Worm (Caenorhabditis elegans) whole organism, L4 larva: ENCODE data around the gene ddi-1.

Experiments used
- F49E8.2 ChIP-seq: sonication (generic microtip); optimal IDR thresholded peaks from 2 replicates; lab custom pipeline; 2016; ENCODE audit warnings: missing compliant biosample characterization, mild to moderate bottlenecking, missing genetic modification characterization, borderline replicate concordance
- R02D3.7 ChIP-seq: fragments of 150-350 bp; sonication (generic microtip); optimal IDR thresholded peaks from 3 replicates; lab custom pipeline; 2014; ENCODE audit warnings: missing biosample characterization, missing genetic modification characterization
- T20F7.1 ChIP-seq: fragments of 200-800 bp; sonication (Bioruptor generic); optimal IDR thresholded peaks from 2 replicates; lab custom pipeline; 2018; ENCODE audit warnings: mild to moderate bottlenecking, missing genetic modification characterization, missing compliant biosample characterization
- Y75B8A.6 ChIP-seq: fragments of 200-800 bp; sonication (Bioruptor generic); IDR thresholded peaks from 2 replicates; pipeline ENCODE4 v1.3.6; 2022; ENCODE audit warnings: missing genetic modification reagents, missing genetic modification characterization, missing compliant biosample characterization
- ZK546.5 ChIP-seq, 2 experiments: sonication (generic microtip); optimal IDR thresholded peaks; 2 replicates each; lab custom pipeline; 2017; ENCODE audit warnings: missing biosample characterization in 2 of 2, missing genetic modification characterization in 2 of 2
- aha-1 ChIP-seq: fragments of 150-350 bp; peaks from one replicate; lab custom pipeline; 2014; ENCODE audit warnings: missing biosample characterization, missing genetic modification characterization
- ama-1 ChIP-seq: fragments of 150-350 bp; optimal IDR thresholded peaks from 2 replicates; lab custom pipeline; 2014; ENCODE audit warnings: inconsistent platforms, mixed read lengths
- ceh-62 ChIP-seq: sonication (generic microtip); optimal IDR thresholded peaks from 2 replicates; lab custom pipeline; 2017; ENCODE audit warnings: missing biosample characterization, missing genetic modification characterization
- ces-1 ChIP-seq: fragments of 150-350 bp; sonication (generic microtip); optimal IDR thresholded peaks from 4 replicates; lab custom pipeline; 2014; ENCODE audit warnings: missing biosample characterization, missing genetic modification reagents, missing genetic modification characterization
- daf-16 ChIP-seq, 3 experiments: sonication (generic microtip); optimal IDR thresholded peaks; 2 replicates each; lab custom pipeline; 2016 to 2017; ENCODE audit warnings: missing genetic modification characterization in 3 of 3, missing genetic modification reagents in 3 of 3, mild to moderate bottlenecking in 2 of 3, missing compliant biosample characterization in 2 of 3, missing biosample characterization in 1 of 3, moderate library complexity in 1 of 3
- dmd-6 ChIP-seq: fragments of 200-800 bp; sonication (Bioruptor generic); IDR thresholded peaks from 2 replicates; pipeline ENCODE4 v1.3.6; 2022; ENCODE audit warnings: missing genetic modification reagents, missing genetic modification characterization, missing compliant biosample characterization
- egl-27 ChIP-seq: sonication (generic microtip); optimal IDR thresholded peaks from 3 replicates; lab custom pipeline; 2017; ENCODE audit warnings: missing biosample characterization, missing genetic modification reagents, missing genetic modification characterization
- egl-43 ChIP-seq: fragments of 200-800 bp; sonication (Bioruptor generic); IDR thresholded peaks from 2 replicates; pipeline ENCODE4 v1.3.6; 2022; ENCODE audit warnings: missing genetic modification reagents, missing genetic modification characterization, missing compliant biosample characterization
- fos-1 ChIP-seq: fragments of 150-350 bp; optimal IDR thresholded peaks from 2 replicates; lab custom pipeline; 2014; ENCODE audit warnings: missing biosample characterization, missing genetic modification characterization
- hlh-11 ChIP-seq: fragments of 200-800 bp; sonication (Bioruptor generic); optimal IDR thresholded peaks from 2 replicates; lab custom pipeline; 2018; ENCODE audit warnings: mild to moderate bottlenecking, missing genetic modification characterization, missing compliant biosample characterization
- hlh-30 ChIP-seq: sonication (generic microtip); optimal IDR thresholded peaks from 2 replicates; lab custom pipeline; 2017; ENCODE audit warnings: antibody characterized with exemption, mild to moderate bottlenecking, missing genetic modification characterization, missing compliant biosample characterization; ENCODE audit not compliant: insufficient read depth
- jun-1 ChIP-seq: fragments of 150-350 bp; optimal IDR thresholded peaks from 2 replicates; lab custom pipeline; 2014; ENCODE audit warnings: missing biosample characterization, missing genetic modification reagents, missing genetic modification characterization
- lin-38 ChIP-seq: fragments of 200-800 bp; sonication (Bioruptor generic); IDR thresholded peaks from 2 replicates; pipeline ENCODE4 v1.3.6; 2022; ENCODE audit warnings: missing genetic modification reagents, missing genetic modification characterization, missing compliant biosample characterization
- lir-3 ChIP-seq: sonication (generic microtip); optimal IDR thresholded peaks from 2 replicates; lab custom pipeline; 2016; ENCODE audit warnings: mild to moderate bottlenecking, missing genetic modification characterization, missing compliant biosample characterization
- lsy-2 ChIP-seq, 2 experiments: fragments of 150-350 bp in 1 of 2; sonication (generic microtip) in 1 of 2; optimal IDR thresholded peaks; 2 replicates each; lab custom pipeline; 2014 to 2017; ENCODE audit warnings: missing biosample characterization in 2 of 2, missing genetic modification characterization in 2 of 2
- madf-5 ChIP-seq, 2 experiments: fragments of 200-800 bp; sonication (Bioruptor generic); IDR thresholded peaks; 2 replicates each; pipeline ENCODE4 v1.3.6; 2022; ENCODE audit warnings: missing compliant biosample characterization in 2 of 2, missing genetic modification characterization in 2 of 2
- madf-9 ChIP-seq: fragments of 200-800 bp; sonication (Bioruptor generic); conservative IDR thresholded peaks from 2 replicates; pipeline ENCODE4 v1.3.6; 2022; ENCODE audit warnings: missing genetic modification reagents, missing genetic modification characterization, missing compliant biosample characterization
- mep-1 ChIP-seq: fragments of 150-350 bp; sonication (generic microtip); optimal IDR thresholded peaks from 3 replicates; lab custom pipeline; 2014; ENCODE audit warnings: missing biosample characterization, missing genetic modification characterization
- mes-2 ChIP-seq: sonication (generic microtip); optimal IDR thresholded peaks from 2 replicates; lab custom pipeline; 2016; ENCODE audit warnings: missing genotype, mild to moderate bottlenecking, missing genetic modification characterization, missing compliant biosample characterization; ENCODE audit not compliant: poor library complexity, severe bottlenecking
- mxl-2 ChIP-seq: fragments of 200-800 bp; sonication (Bioruptor generic); conservative IDR thresholded peaks from 2 replicates; pipeline ENCODE4 v1.3.6; 2022; ENCODE audit warnings: missing genetic modification reagents, missing genetic modification characterization, missing compliant biosample characterization
- nhr-102 ChIP-seq: sonication (generic microtip); optimal IDR thresholded peaks from 2 replicates; lab custom pipeline; 2016; ENCODE audit warnings: mild to moderate bottlenecking, missing genetic modification characterization, moderate library complexity, missing compliant biosample characterization
- nhr-41 ChIP-seq: fragments of 200-800 bp; sonication (Bioruptor generic); IDR thresholded peaks from 2 replicates; pipeline ENCODE4 v1.3.6; 2022; ENCODE audit warnings: missing genetic modification reagents, missing genetic modification characterization, missing compliant biosample characterization
- nhr-42 ChIP-seq: fragments of 200-800 bp; sonication (Bioruptor generic); IDR thresholded peaks from 2 replicates; pipeline ENCODE4 v1.3.6; 2022; ENCODE audit warnings: missing genetic modification characterization, missing compliant biosample characterization
- nhr-48 ChIP-seq: sonication (generic microtip); optimal IDR thresholded peaks from 2 replicates; lab custom pipeline; 2016; ENCODE audit warnings: mild to moderate bottlenecking, missing genetic modification characterization, missing compliant biosample characterization
- php-3 ChIP-seq: fragments of 200-800 bp; sonication (Bioruptor generic); IDR thresholded peaks from 2 replicates; pipeline ENCODE4 v1.3.6; 2022; ENCODE audit warnings: missing genetic modification reagents, missing genetic modification characterization, missing compliant biosample characterization
- saeg-2 ChIP-seq: fragments of 200-800 bp; sonication (Bioruptor generic); IDR thresholded peaks from 2 replicates; pipeline ENCODE4 v1.3.6; 2022; ENCODE audit warnings: missing genetic modification reagents, missing genetic modification characterization, missing compliant biosample characterization
- skn-1 ChIP-seq: fragments of 150-350 bp; optimal IDR thresholded peaks from 2 replicates; lab custom pipeline; 2014; ENCODE audit warnings: missing biosample characterization, missing genetic modification characterization
- snpc-4 ChIP-seq: fragments of 150-350 bp; optimal IDR thresholded peaks from 2 replicates; lab custom pipeline; 2014; ENCODE audit warnings: missing biosample characterization, missing genetic modification characterization
- spr-3 ChIP-seq: fragments of 200-800 bp; sonication (Bioruptor generic); optimal IDR thresholded peaks from 2 replicates; lab custom pipeline; 2018; ENCODE audit warnings: mild to moderate bottlenecking, missing genetic modification characterization, missing compliant biosample characterization
- tag-97 ChIP-seq: fragments of 200-800 bp; sonication (Bioruptor generic); IDR thresholded peaks from 2 replicates; pipeline ENCODE4 v1.3.6; 2022; ENCODE audit warnings: missing genetic modification characterization, missing compliant biosample characterization
- tra-1 ChIP-seq: fragments of 200-800 bp; sonication (Bioruptor generic); IDR thresholded peaks from 2 replicates; pipeline ENCODE4 v1.3.6; 2022; ENCODE audit warnings: missing genetic modification reagents, missing genetic modification characterization, missing compliant biosample characterization
- unc-39 ChIP-seq: sonication (generic microtip); optimal IDR thresholded peaks from 2 replicates; lab custom pipeline; 2017; ENCODE audit warnings: missing biosample characterization, missing genetic modification characterization
- unc-62 ChIP-seq, 3 experiments: fragments of 150-350 bp in 1 of 3; sonication (generic microtip); optimal IDR thresholded peaks in 2 of 3; peaks in 1 of 3; 1 replicate in 1 of 3; 2 replicates in 2 of 3; lab custom pipeline; 2014 to 2017; ENCODE audit warnings: missing biosample characterization in 3 of 3, missing genetic modification characterization in 3 of 3, missing genetic modification reagents in 3 of 3, missing genotype in 1 of 3
- vab-7 ChIP-seq: fragments of 200-800 bp; sonication (Bioruptor generic); IDR thresholded peaks from 2 replicates; pipeline ENCODE4 v1.3.6; 2022; ENCODE audit warnings: missing genetic modification reagents, missing genetic modification characterization, missing compliant biosample characterization
- zag-1 ChIP-seq: fragments of 150-350 bp; optimal IDR thresholded peaks from 2 replicates; lab custom pipeline; 2014; ENCODE audit warnings: missing biosample characterization, missing genetic modification characterization
- zfp-2 ChIP-seq: sonication (generic microtip); optimal IDR thresholded peaks from 2 replicates; lab custom pipeline; 2016; ENCODE audit warnings: mild to moderate bottlenecking, missing genetic modification characterization, missing compliant biosample characterization
- zfp-3 ChIP-seq: fragments of 200-800 bp; sonication (Bioruptor generic); conservative IDR thresholded peaks from 2 replicates; pipeline ENCODE4 v1.3.6; 2022; ENCODE audit warnings: missing genetic modification reagents, missing genetic modification characterization, missing compliant biosample characterization
- ztf-11 ChIP-seq: fragments of 150-350 bp; optimal IDR thresholded peaks from 2 replicates; lab custom pipeline; 2014; ENCODE audit warnings: missing biosample characterization, missing genetic modification characterization
- ztf-7 ChIP-seq: fragments of 150-350 bp; optimal IDR thresholded peaks from 2 replicates; lab custom pipeline; 2014; ENCODE audit warnings: missing biosample characterization, missing genetic modification characterization

The ddi-1 gene

DNA sequence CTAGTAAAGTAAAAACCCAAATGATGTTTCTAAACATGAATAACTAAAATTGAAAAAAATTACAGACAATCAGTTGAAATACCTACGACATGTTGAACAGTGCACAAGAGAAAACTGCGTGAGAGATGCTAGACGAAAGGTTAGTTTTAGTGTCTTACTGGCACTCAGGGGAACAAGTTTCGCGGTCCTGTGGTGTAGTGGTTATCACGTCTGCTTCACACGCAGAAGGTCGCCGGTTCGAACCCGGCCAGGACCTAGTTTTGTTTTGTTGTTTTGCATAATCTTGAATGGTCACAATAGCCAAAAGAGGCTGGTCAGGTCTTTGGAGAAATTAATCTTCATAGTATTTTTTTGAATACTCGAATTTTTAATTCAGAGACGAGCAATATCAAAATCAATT lies 41.7 kb upstream of the ddi-1 start (continued):
- TF ChIP-seq Y75B8A.6 (GFP tag; lab: Robert Waterston, UW) (peak; percentile 84), madf-9 (GFP tag; lab: Robert Waterston, UW) (peak; percentile 64), ces-1 (GFP tag; lab: Kevin White, UChicago) (no peak), unc-62 (GFP tag; optimal IDR thresholded peaks at IDR 0.05 in 1 of 2; lab: Kevin White, UChicago) (no peak), unc-62 (tag; optimal IDR thresholded peaks at IDR 0.05; lab: Kevin White, UChicago) (no peak), nhr-48 (tag; lab: Kevin White, UChicago) (peak; percentile 6), zfp-3 (GFP tag; lab: Robert Waterston, UW) (peak; percentile 67; the same call in 1 of the 2 replicates), dmd-6 (GFP tag; lab: Robert Waterston, UW) (peak; percentile 55), lin-38 (peak; percentile 78), tra-1 (GFP tag; lab: Robert Waterston, UW) (peak; percentile 69; the same call in 1 of the 2 replicates), mep-1 (tag; lab: Kevin White, UChicago) (peak; percentile 65), aha-1 (peak; percentile 93), nhr-42 (GFP tag; lab: Robert Waterston, UW) (peak; percentile 62; the same call in 1 of the 2 replicates), ceh-62 (no peak), hlh-11 (tag; lab: Kevin White, UChicago) (no peak), nhr-41 (GFP tag; lab: Robert Waterston, UW) (peak; percentile 70), egl-43 (GFP tag; lab: Robert Waterston, UW) (no peak), T20F7.1 (GFP tag; lab: Kevin White, UChicago) (no peak), lsy-2 (tag; optimal IDR thresholded peaks at IDR 0.05; lab: Kevin White, UChicago) (no peak), jun-1 (tag; lab: Kevin White, UChicago) (no peak), php-3 (GFP tag; lab: Robert Waterston, UW) (peak; percentile 81), nhr-102 (tag; lab: Kevin White, UChicago) (peak; percentile 43), zfp-2 (tag; lab: Kevin White, UChicago) (no peak), ztf-11 (no peak), mxl-2 (GFP tag; lab: Robert Waterston, UW) (no peak), skn-1 (tag; lab: Kevin White, UChicago) (no peak), unc-39 (no peak), ZK546.5 (tag; optimal IDR thresholded peaks at IDR 0.05; lab: Kevin White, UChicago) (no peak), tag-97 (GFP tag; lab: Robert Waterston, UW) (no peak), saeg-2 (no peak), fos-1 (tag; lab: Kevin White, UChicago) (no peak), daf-16 (GFP tag; optimal IDR thresholded peaks at IDR 0.05; lab: Kevin White, UChicago) (peak; percentile 12 to 83), daf-16 (tag; optimal IDR thresholded peaks at IDR 0.05; lab: Kevin White, UChicago) (peak; percentile 55), ztf-7 (tag; lab: Kevin White, UChicago) (peak; percentile 8), egl-27 (tag; lab: Kevin White, UChicago) (no peak)
- TF ChIP-seq, all 104 proteins: peak for 54

DNA sequence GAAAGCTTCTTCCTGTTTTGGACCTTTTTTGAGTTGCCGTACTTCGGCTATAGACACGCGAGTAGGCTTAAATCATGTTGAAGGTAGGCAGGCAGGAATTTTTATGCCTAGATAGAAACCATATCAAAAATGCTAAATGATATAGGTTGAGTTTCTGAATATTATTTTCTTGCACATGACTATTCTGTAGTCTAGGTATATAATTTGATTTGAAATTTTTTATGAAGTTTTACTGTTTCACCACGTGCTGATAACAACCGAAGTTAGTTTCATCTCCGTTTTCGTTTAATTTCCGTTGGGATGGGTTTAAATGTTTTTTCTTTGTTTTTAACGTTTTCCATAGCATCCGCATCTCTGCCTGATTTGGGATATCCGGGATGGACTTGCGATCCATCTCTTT lies 35.6 kb upstream of the ddi-1 start, which contains the start of gene Y73B6BL.37:
Gene Y73B6BL.37 (plus strand): TSS at position 301 of the 400 bp plus-strand sequence.
- TF ChIP-seq vab-7 (GFP tag; lab: Robert Waterston, UW) (no peak), madf-5 (GFP tag; IDR thresholded peaks at IDR 0.05; lab: Robert Waterston, UW) (no peak), hlh-30 (no peak), ama-1 (no peak), fos-1 (tag; lab: Kevin White, UChicago) (no peak), spr-3 (GFP tag; lab: Kevin White, UChicago) (no peak), lin-38 (no peak), zag-1 (tag; lab: Kevin White, UChicago) (no peak), mes-2 (tag; lab: Kevin White, UChicago) (no peak), unc-39 (no peak), lsy-2 (tag; optimal IDR thresholded peaks at IDR 0.05; lab: Kevin White, UChicago) (no peak), nhr-42 (GFP tag; lab: Robert Waterston, UW) (no peak), lir-3 (tag; lab: Kevin White, UChicago) (no peak), R02D3.7 (no peak), jun-1 (tag; lab: Kevin White, UChicago) (no peak), F49E8.2 (tag; lab: Kevin White, UChicago) (no peak), snpc-4 (tag; lab: Kevin White, UChicago) (no peak), nhr-102 (tag; lab: Kevin White, UChicago) (no peak)
